Worm (Caenorhabditis elegans) whole organism, L2 larva: ENCODE measurements around the gene srw-22.

ENCODE experiments used
- C34F6.9 ChIP-seq: fragments of 150-350 bp; optimal IDR thresholded peaks from 2 replicates; lab custom pipeline; 2014; ENCODE audit warnings: missing biosample characterization, missing genetic modification characterization
- F13H6.1 ChIP-seq: sonication (generic microtip); optimal IDR thresholded peaks from 2 replicates; lab custom pipeline; 2016; ENCODE audit warnings: missing genetic modification characterization, missing compliant biosample characterization
- R02D3.7 ChIP-seq: fragments of 150-350 bp; optimal IDR thresholded peaks from 2 replicates; lab custom pipeline; 2014; ENCODE audit warnings: missing biosample characterization, missing genetic modification characterization
- Y55F3AM.14 ChIP-seq: fragments of 200-800 bp; sonication (Bioruptor generic); optimal IDR thresholded peaks from 2 replicates; lab custom pipeline; 2018; ENCODE audit warnings: mild to moderate bottlenecking, missing genetic modification characterization, missing compliant biosample characterization
- alr-1 ChIP-seq: fragments of 150-350 bp; optimal IDR thresholded peaks from 2 replicates; lab custom pipeline; 2014; ENCODE audit warnings: missing biosample characterization, missing genetic modification characterization
- ama-1 ChIP-seq: fragments of 150-350 bp; optimal IDR thresholded peaks from 2 replicates; lab custom pipeline; 2018; ENCODE audit warnings: inconsistent platforms
- blmp-1 ChIP-seq: sonication (generic microtip); optimal IDR thresholded peaks from 2 replicates; lab custom pipeline; 2017; ENCODE audit warnings: missing genetic modification characterization, mild to moderate bottlenecking, missing compliant biosample characterization, antibody characterized with exemption, moderate library complexity; ENCODE audit not compliant: insufficient read depth
- ceh-16 ChIP-seq: fragments of 150-350 bp; optimal IDR thresholded peaks from 2 replicates; lab custom pipeline; 2014; ENCODE audit warnings: missing biosample characterization, missing genetic modification characterization
- ceh-82 ChIP-seq: fragments of 150-350 bp; optimal IDR thresholded peaks from 2 replicates; lab custom pipeline; 2014; ENCODE audit warnings: missing biosample characterization, missing genetic modification characterization
- crh-2 ChIP-seq: sonication (generic microtip); optimal IDR thresholded peaks from 2 replicates; lab custom pipeline; 2017; ENCODE audit warnings: missing biosample characterization, missing genetic modification characterization
- egl-27 ChIP-seq: sonication (generic microtip); optimal IDR thresholded peaks from 3 replicates; lab custom pipeline; 2017; ENCODE audit warnings: missing biosample characterization, missing genetic modification reagents, missing genetic modification characterization
- elt-1 ChIP-seq: fragments of 150-350 bp; optimal IDR thresholded peaks from 2 replicates; lab custom pipeline; 2014; ENCODE audit warnings: missing biosample characterization, missing genetic modification characterization
- elt-3 ChIP-seq: sonication (generic microtip); optimal IDR thresholded peaks from 2 replicates; lab custom pipeline; 2017; ENCODE audit warnings: missing biosample characterization, missing genetic modification characterization
- fos-1 ChIP-seq: fragments of 150-350 bp; optimal IDR thresholded peaks from 2 replicates; lab custom pipeline; 2014; ENCODE audit warnings: missing biosample characterization, missing genetic modification characterization
- gmeb-1 ChIP-seq: fragments of 150-350 bp; optimal IDR thresholded peaks from 2 replicates; lab custom pipeline; 2014; ENCODE audit warnings: missing biosample characterization, missing genetic modification characterization
- lin-11 ChIP-seq: fragments of 150-350 bp; sonication (generic microtip); optimal IDR thresholded peaks from 2 replicates; lab custom pipeline; 2014; ENCODE audit warnings: missing biosample characterization, missing genetic modification characterization, inconsistent platforms, mixed read lengths
- lin-13 ChIP-seq: fragments of 150-350 bp; optimal IDR thresholded peaks from 2 replicates; lab custom pipeline; 2014; ENCODE audit warnings: missing biosample characterization, missing genetic modification reagents, missing genetic modification characterization
- lin-39 ChIP-seq: fragments of 150-350 bp; optimal IDR thresholded peaks from 2 replicates; lab custom pipeline; 2014; ENCODE audit warnings: missing biosample characterization, missing genetic modification reagents, missing genetic modification characterization
- lsy-2 ChIP-seq, 2 experiments: fragments of 150-350 bp in 1 of 2; sonication (generic microtip) in 1 of 2; optimal IDR thresholded peaks; 2 replicates each; lab custom pipeline; 2014 to 2017; ENCODE audit warnings: missing biosample characterization in 2 of 2, missing genetic modification characterization in 2 of 2
- mab-5 ChIP-seq: fragments of 150-350 bp; optimal IDR thresholded peaks from 2 replicates; lab custom pipeline; 2014; ENCODE audit warnings: missing biosample characterization, missing genetic modification characterization
- mbf-1 ChIP-seq: sonication (generic microtip); optimal IDR thresholded peaks from 2 replicates; lab custom pipeline; 2017; ENCODE audit warnings: missing biosample characterization, missing genetic modification characterization
- mdl-1 ChIP-seq, 2 experiments: fragments of 150-350 bp in 1 of 2; sonication (generic microtip) in 1 of 2; optimal IDR thresholded peaks; 2 replicates each; lab custom pipeline; 2017; ENCODE audit warnings: missing biosample characterization in 2 of 2, missing genetic modification characterization in 2 of 2
- nhr-10 ChIP-seq: sonication (generic microtip); optimal IDR thresholded peaks from 2 replicates; lab custom pipeline; 2017; ENCODE audit warnings: missing biosample characterization, missing genetic modification characterization
- nhr-12 ChIP-seq: fragments of 150-350 bp; optimal IDR thresholded peaks from 2 replicates; lab custom pipeline; 2014; ENCODE audit warnings: missing biosample characterization, missing genetic modification characterization
- nhr-129 ChIP-seq: fragments of 150-350 bp; optimal IDR thresholded peaks from 2 replicates; lab custom pipeline; 2014; ENCODE audit warnings: missing biosample characterization, missing genetic modification characterization
- nhr-23 ChIP-seq: fragments of 150-350 bp; optimal IDR thresholded peaks from 2 replicates; lab custom pipeline; 2014; ENCODE audit warnings: missing biosample characterization, missing genetic modification reagents, missing genetic modification characterization
- nhr-25 ChIP-seq: fragments of 150-350 bp; sonication (generic microtip); optimal IDR thresholded peaks from 3 replicates; lab custom pipeline; 2014; ENCODE audit warnings: missing biosample characterization, missing genetic modification characterization
- nhr-6 ChIP-seq: fragments of 150-350 bp; optimal IDR thresholded peaks from 2 replicates; lab custom pipeline; 2014; ENCODE audit warnings: missing biosample characterization, missing genetic modification characterization
- sem-4 ChIP-seq: fragments of 150-350 bp; optimal IDR thresholded peaks from 2 replicates; lab custom pipeline; 2014; ENCODE audit warnings: missing biosample characterization, missing genetic modification reagents, missing genetic modification characterization
- sma-3 ChIP-seq: sonication (generic microtip); optimal IDR thresholded peaks from 2 replicates; lab custom pipeline; 2016; ENCODE audit warnings: missing genetic modification reagents, missing genetic modification characterization, missing compliant biosample characterization
- sma-9 ChIP-seq, 2 experiments: fragments of 150-350 bp in 1 of 2; sonication (generic microtip) in 1 of 2; optimal IDR thresholded peaks; 2 replicates each; lab custom pipeline; 2014 to 2016; ENCODE audit warnings: missing genetic modification characterization in 2 of 2, mild to moderate bottlenecking in 1 of 2, missing biosample characterization in 1 of 2, missing compliant biosample characterization in 1 of 2, missing genetic modification reagents in 1 of 2, moderate library complexity in 1 of 2
- snpc-4 ChIP-seq: fragments of 150-350 bp; optimal IDR thresholded peaks from 2 replicates; lab custom pipeline; 2014; ENCODE audit warnings: missing biosample characterization, missing genetic modification characterization
- unc-39 ChIP-seq: fragments of 150-350 bp; optimal IDR thresholded peaks from 2 replicates; lab custom pipeline; 2014; ENCODE audit warnings: missing biosample characterization, missing genetic modification characterization
- unc-62 ChIP-seq: fragments of 150-350 bp; optimal IDR thresholded peaks from 2 replicates; lab custom pipeline; 2014; ENCODE audit warnings: missing biosample characterization, missing genetic modification reagents, missing genetic modification characterization
- ztf-1 ChIP-seq: fragments of 200-800 bp; sonication (Bioruptor generic); conservative IDR thresholded peaks from 2 replicates; pipeline ENCODE4 v1.3.6; 2022; ENCODE audit warnings: missing genetic modification characterization, missing compliant biosample characterization
- ztf-11 ChIP-seq: sonication (generic microtip); optimal IDR thresholded peaks from 2 replicates; lab custom pipeline; 2017; ENCODE audit warnings: missing biosample characterization, missing genetic modification characterization
- ztf-4 ChIP-seq: fragments of 150-350 bp; optimal IDR thresholded peaks from 2 replicates; lab custom pipeline; 2014; ENCODE audit warnings: missing biosample characterization, missing genetic modification characterization

srw-22 gene

ce11 chrV:15267405-15267804, 997 bp upstream of the srw-22 start, which contains the start of gene T10H4.13:
Gene T10H4.13, minus strand, starts transcription at chrV:15267505.
- no peak for TF ChIP-seq egl-27 (tag; lab: Kevin White, UChicago)
- no peak for TF ChIP-seq nhr-10 (tag; lab: Kevin White, UChicago)
- no peak for TF ChIP-seq unc-62 (GFP tag; lab: Kevin White, UChicago)
- TF ChIP-seq crh-2 (tag; lab: Kevin White, UChicago) = no peak
- TF ChIP-seq fos-1 (tag; lab: Kevin White, UChicago) = no peak
- TF ChIP-seq alr-1 (tag; lab: Kevin White, UChicago) = no peak
- no peak for TF ChIP-seq ama-1 (lab: Kevin White, UChicago)
- TF ChIP-seq ceh-82 (tag; lab: Kevin White, UChicago) = no peak
- no peak for TF ChIP-seq lin-13 (GFP tag; lab: Kevin White, UChicago)
- no peak for TF ChIP-seq ztf-4
- no peak for TF ChIP-seq mbf-1 (tag; lab: Kevin White, UChicago)
- no peak for TF ChIP-seq nhr-6

- TF ChIP-seq nhr-25 (tag; lab: Kevin White, UChicago) = no peak
- TF ChIP-seq sem-4 = no peak
- no peak for TF ChIP-seq crh-2 (tag; lab: Kevin White, UChicago)
- no peak for TF ChIP-seq R02D3.7 (tag; lab: Kevin White, UChicago)
- TF ChIP-seq ceh-16 = no peak
- TF ChIP-seq mab-5 (tag; lab: Kevin White, UChicago) = no peak
- no peak for TF ChIP-seq egl-27 (tag; lab: Kevin White, UChicago)
- TF ChIP-seq nhr-129 (tag; lab: Kevin White, UChicago) = no peak
- TF ChIP-seq ztf-11 (tag; lab: Kevin White, UChicago) = no peak
- TF ChIP-seq unc-39 (tag; lab: Kevin White, UChicago) = no peak
- TF ChIP-seq nhr-6 = no peak
- TF ChIP-seq mdl-1 (tag; optimal IDR thresholded peaks at IDR 0.05; lab: Kevin White, UChicago) = no peak
- no peak for TF ChIP-seq nhr-23 (tag; lab: Kevin White, UChicago)
- TF ChIP-seq gmeb-1 (tag; lab: Kevin White, UChicago) = no peak
- no peak for TF ChIP-seq Y55F3AM.14 (GFP tag; lab: Kevin White, UChicago)
- TF ChIP-seq ztf-1 (GFP tag; lab: Robert Waterston, UW) = no peak
- no peak for TF ChIP-seq sma-9 (GFP tag; optimal IDR thresholded peaks at IDR 0.05; lab: Kevin White, UChicago)
- no peak for TF ChIP-seq sma-9 (tag; optimal IDR thresholded peaks at IDR 0.05; lab: Kevin White, UChicago)
Observed at ce11 chrV:15272263-15272662, 3.9 kb downstream of the srw-22 start, which contains the start of gene T10H4.4. Gene T10H4.4, minus strand, starts transcription at chrV:15272363.

- no peak for TF ChIP-seq snpc-4 (tag; lab: Kevin White, UChicago)
- TF ChIP-seq lsy-2 (tag; optimal IDR thresholded peaks at IDR 0.05; lab: Kevin White, UChicago) = no peak
- TF ChIP-seq ama-1 (lab: Kevin White, UChicago) = no peak
- TF ChIP-seq Y55F3AM.14 (GFP tag; lab: Kevin White, UChicago) = no peak
- TF ChIP-seq ztf-4 = no peak
- no peak for TF ChIP-seq R02D3.7 (tag; lab: Kevin White, UChicago)
- TF ChIP-seq blmp-1 (tag; lab: Kevin White, UChicago) = no peak
- TF ChIP-seq sma-3 (GFP tag; lab: Kevin White, UChicago) = no peak
- no peak for TF ChIP-seq lin-39 (tag; lab: Kevin White, UChicago)
- no peak for TF ChIP-seq nhr-23 (tag; lab: Kevin White, UChicago)
- no peak for TF ChIP-seq unc-39 (tag; lab: Kevin White, UChicago)
- TF ChIP-seq nhr-10 (tag; lab: Kevin White, UChicago) = no peak
- no peak for TF ChIP-seq crh-2 (tag; lab: Kevin White, UChicago)
- no peak for TF ChIP-seq C34F6.9 (tag; lab: Kevin White, UChicago)
Observed at ce11 chrV:15274757-15275156, 6.4 kb downstream of the srw-22 start, which contains the start of gene srw-16. Gene srw-16, minus strand, starts transcription at chrV:15274857.

ce11 chrV:15276915-15277314, 8.5 kb downstream of the srw-22 start, which contains the start of gene srw-17:
Gene srw-17, minus strand, starts transcription at chrV:15277015.
- TF ChIP-seq ceh-82 (tag; lab: Kevin White, UChicago) (no peak), elt-1 (tag; lab: Kevin White, UChicago) (no peak), ztf-11 (tag; lab: Kevin White, UChicago) (no peak), elt-3 (no peak), F13H6.1 (tag; lab: Kevin White, UChicago) (no peak), egl-27 (tag; lab: Kevin White, UChicago) (no peak), R02D3.7 (tag; lab: Kevin White, UChicago) (no peak), mbf-1 (tag; lab: Kevin White, UChicago) (no peak), nhr-12 (no peak), lin-11 (tag; lab: Kevin White, UChicago) (no peak)
